Fruit fly (Drosophila melanogaster) whole organism, embryonic: ENCODE results near the gene CG4570.

Source experiments
- ATbp ChIP-seq: fragments of 200-800 bp; sonication (Bioruptor generic); optimal IDR thresholded peaks from 2 replicates; lab custom pipeline; 2017; ENCODE audit warnings: missing biosample characterization, mild to moderate bottlenecking, missing genetic modification characterization, missing genetic modification reagents
- Ada2b ChIP-seq: fragments of 200-800 bp; sonication (Bioruptor generic); IDR thresholded peaks from 2 replicates; pipeline ENCODE4 v1.3.6; 2022; ENCODE audit warnings: missing biosample characterization, missing genetic modification characterization
- Antp ChIP-seq: fragments of 200-800 bp; sonication (Bioruptor generic); optimal IDR thresholded peaks from 3 replicates; lab custom pipeline; 2016; ENCODE audit warnings: missing biosample characterization, missing genetic modification characterization
- Atf3 ChIP-seq: fragments of 200-800 bp; sonication (Bioruptor generic); optimal IDR thresholded peaks from 3 replicates; lab custom pipeline; 2016; ENCODE audit warnings: missing biosample characterization, missing genetic modification characterization
- Blimp-1 ChIP-seq: fragments of 200-800 bp; sonication (Bioruptor generic); optimal IDR thresholded peaks from 3 replicates; lab custom pipeline; 2018; ENCODE audit warnings: missing biosample characterization, missing genetic modification characterization, mild to moderate bottlenecking, moderate library complexity, missing genetic modification reagents
- CG10274 ChIP-seq: fragments of 200-800 bp; sonication (Bioruptor generic); optimal IDR thresholded peaks from 3 replicates; lab custom pipeline; 2017; ENCODE audit warnings: missing biosample characterization, mild to moderate bottlenecking, missing genetic modification characterization
- CG10462 ChIP-seq: fragments of 200-800 bp; sonication (Bioruptor generic); optimal IDR thresholded peaks from 2 replicates; lab custom pipeline; 2016; ENCODE audit warnings: missing biosample characterization, missing genetic modification characterization
- CG12104 ChIP-seq: fragments of 200-800 bp; sonication (Bioruptor generic); optimal IDR thresholded peaks from 3 replicates; lab custom pipeline; 2016; ENCODE audit warnings: missing biosample characterization, missing genetic modification characterization
- CG13123 ChIP-seq: fragments of 200-800 bp; sonication (Bioruptor generic); optimal IDR thresholded peaks from 2 replicates; lab custom pipeline; 2016; ENCODE audit warnings: missing biosample characterization, missing genetic modification characterization
- CG17359 ChIP-seq: fragments of 200-800 bp; sonication (Bioruptor generic); optimal IDR thresholded peaks from 3 replicates; lab custom pipeline; 2018; ENCODE audit warnings: missing biosample characterization, mild to moderate bottlenecking, missing genetic modification characterization, moderate library complexity
- CG2116 ChIP-seq: fragments of 200-800 bp; sonication (Bioruptor generic); optimal IDR thresholded peaks from 3 replicates; lab custom pipeline; 2018; ENCODE audit warnings: missing biosample characterization, mild to moderate bottlenecking, missing genetic modification characterization
- CG31441 ChIP-seq: fragments of 200-800 bp; sonication (Bioruptor generic); IDR thresholded peaks from 2 replicates; pipeline ENCODE4 v1.3.6; 2022; ENCODE audit warnings: missing biosample characterization, missing genetic modification characterization
- CG32767 ChIP-seq: fragments of 200-800 bp; sonication (Bioruptor generic); IDR thresholded peaks from 2 replicates; pipeline ENCODE4 v1.3.6; 2022; ENCODE audit warnings: missing biosample characterization, missing genetic modification characterization
- CG34422 ChIP-seq: fragments of 200-800 bp; sonication (Bioruptor generic); IDR thresholded peaks from 3 replicates; pipeline ENCODE4 v1.3.6; 2022; ENCODE audit warnings: missing biosample characterization, missing genetic modification characterization
- CG4360 ChIP-seq: fragments of 200-800 bp; sonication (Bioruptor generic); IDR thresholded peaks from 2 replicates; pipeline ENCODE4 v1.3.6; 2022; ENCODE audit warnings: missing biosample characterization, missing genetic modification characterization
- CG6813 ChIP-seq: fragments of 200-800 bp; sonication (Bioruptor generic); optimal IDR thresholded peaks from 2 replicates; lab custom pipeline; 2017; ENCODE audit warnings: missing biosample characterization, missing genetic modification characterization, mild to moderate bottlenecking, moderate library complexity, missing genetic modification reagents
- Drgx ChIP-seq: fragments of 200-800 bp; sonication (Bioruptor generic); IDR thresholded peaks from 2 replicates; pipeline ENCODE4 v1.3.6; 2022; ENCODE audit warnings: missing biosample characterization, missing genetic modification characterization
- Gsc ChIP-seq: fragments of 200-800 bp; sonication (Bioruptor generic); IDR thresholded peaks from 2 replicates; pipeline ENCODE4 v1.3.6; 2022; ENCODE audit warnings: missing biosample characterization, missing genetic modification characterization
- HLH3B ChIP-seq: fragments of 200-800 bp; sonication (Bioruptor generic); IDR thresholded peaks from 2 replicates; pipeline ENCODE4 v1.3.6; 2022; ENCODE audit warnings: missing biosample characterization, missing genetic modification characterization
- HLH4C ChIP-seq: fragments of 200-800 bp; sonication (Bioruptor generic); IDR thresholded peaks from 3 replicates; pipeline ENCODE4 v1.3.6; 2022; ENCODE audit warnings: missing biosample characterization, missing genetic modification characterization; ENCODE audit not compliant: partially characterized antibody
- Kr ChIP-seq: fragments of 200-800 bp; sonication (Bioruptor generic); optimal IDR thresholded peaks from 2 replicates; lab custom pipeline; 2017; ENCODE audit warnings: missing biosample characterization, mild to moderate bottlenecking, missing genetic modification characterization
- Mad ChIP-seq: fragments of 200-800 bp; sonication (Bioruptor generic); optimal IDR thresholded peaks from 2 replicates; lab custom pipeline; 2016; ENCODE audit warnings: missing biosample characterization, missing genetic modification characterization
- Med ChIP-seq: fragments of 200-800 bp; sonication (Bioruptor generic); peaks from one replicate; lab custom pipeline; 2016; ENCODE audit warnings: missing biosample characterization, missing genetic modification characterization, mild to moderate bottlenecking, inconsistent platforms, moderate library complexity
- Rfx ChIP-seq: fragments of 200-800 bp; sonication (Bioruptor generic); IDR thresholded peaks from 2 replicates; pipeline ENCODE4 v1.3.6; 2022; ENCODE audit warnings: missing biosample characterization, missing genetic modification characterization
- aop ChIP-seq: fragments of 200-800 bp; sonication (Bioruptor generic); IDR thresholded peaks from 2 replicates; pipeline ENCODE4 v1.3.6; 2022; ENCODE audit warnings: missing biosample characterization, missing genetic modification characterization
- ara ChIP-seq: fragments of 200-800 bp; sonication (Bioruptor generic); IDR thresholded peaks from 2 replicates; pipeline ENCODE4 v1.3.6; 2022; ENCODE audit warnings: missing biosample characterization, missing genetic modification characterization
- bsh ChIP-seq, 2 experiments: fragments of 200-800 bp; sonication (Bioruptor generic); optimal IDR thresholded peaks; 2 replicates each; lab custom pipeline; 2017 to 2018; ENCODE audit warnings: mild to moderate bottlenecking in 2 of 2, missing biosample characterization in 2 of 2, missing genetic modification characterization in 2 of 2, moderate library complexity in 1 of 2
- cas ChIP-seq: fragments of 200-800 bp; sonication (Bioruptor generic); IDR thresholded peaks from 2 replicates; pipeline ENCODE4 v1.3.6; 2022; ENCODE audit warnings: missing biosample characterization, missing genetic modification characterization
- cg ChIP-seq: fragments of 200-800 bp; sonication (Bioruptor generic); optimal IDR thresholded peaks from 3 replicates; lab custom pipeline; 2019; ENCODE audit warnings: missing biosample characterization, mild to moderate bottlenecking, missing genetic modification characterization, moderate library complexity
- chinmo ChIP-seq: fragments of 200-800 bp; sonication (Bioruptor generic); IDR thresholded peaks from 4 replicates; pipeline ENCODE4 v1.3.6; 2022; ENCODE audit warnings: missing biosample characterization, missing genetic modification characterization; ENCODE audit not compliant: partially characterized antibody
- disco-r ChIP-seq: fragments of 200-800 bp; sonication (Bioruptor generic); optimal IDR thresholded peaks from 2 replicates; lab custom pipeline; 2016; ENCODE audit warnings: missing biosample characterization, missing genetic modification characterization
- dmrt99B ChIP-seq: fragments of 200-800 bp; sonication (Bioruptor generic); optimal IDR thresholded peaks from 2 replicates; lab custom pipeline; 2018; ENCODE audit warnings: missing biosample characterization, mild to moderate bottlenecking, missing genetic modification characterization, moderate library complexity
- dysf ChIP-seq: fragments of 200-800 bp; sonication (Bioruptor generic); IDR thresholded peaks from 3 replicates; pipeline ENCODE4 v1.3.6; 2022; ENCODE audit warnings: missing biosample characterization, missing genetic modification characterization
- fd96Cb ChIP-seq: fragments of 200-800 bp; sonication (Bioruptor generic); optimal IDR thresholded peaks from 2 replicates; lab custom pipeline; 2018; ENCODE audit warnings: missing biosample characterization, mild to moderate bottlenecking, missing genetic modification characterization, moderate library complexity
- lmd ChIP-seq: fragments of 200-800 bp; sonication (Bioruptor generic); IDR thresholded peaks from 2 replicates; pipeline ENCODE4 v1.3.6; 2022; ENCODE audit warnings: missing biosample characterization, missing genetic modification characterization
- nmo ChIP-seq: fragments of 200-800 bp; sonication (Bioruptor generic); optimal IDR thresholded peaks from 2 replicates; lab custom pipeline; 2018; ENCODE audit warnings: missing biosample characterization, mild to moderate bottlenecking, missing genetic modification characterization, moderate library complexity
- nom ChIP-seq: fragments of 200-800 bp; sonication (Bioruptor generic); optimal IDR thresholded peaks from 2 replicates; lab custom pipeline; 2017; ENCODE audit warnings: missing biosample characterization, missing genetic modification characterization, mild to moderate bottlenecking, moderate library complexity, missing genetic modification reagents
- pnt ChIP-seq: fragments of 200-800 bp; sonication (Bioruptor generic); optimal IDR thresholded peaks from 3 replicates; lab custom pipeline; 2016; ENCODE audit warnings: missing biosample characterization, missing genetic modification characterization
- psq ChIP-seq: fragments of 200-800 bp; sonication (Bioruptor generic); optimal IDR thresholded peaks from 2 replicates; lab custom pipeline; 2017; ENCODE audit warnings: missing biosample characterization, missing genetic modification characterization
- sens ChIP-seq: fragments of 200-800 bp; sonication (Bioruptor generic); peaks from one replicate; lab custom pipeline; 2016; ENCODE audit warnings: missing biosample characterization, missing genetic modification characterization
- sim ChIP-seq: fragments of 200-800 bp; sonication (Bioruptor generic); IDR thresholded peaks from 2 replicates; pipeline ENCODE4 v1.3.6; 2022; ENCODE audit warnings: missing biosample characterization, missing genetic modification characterization
- sisA ChIP-seq: fragments of 200-800 bp; sonication (Bioruptor generic); IDR thresholded peaks from 2 replicates; pipeline ENCODE4 v1.3.6; 2022; ENCODE audit warnings: missing biosample characterization, missing genetic modification characterization
- stc ChIP-seq: fragments of 200-800 bp; sonication (Bioruptor generic); IDR thresholded peaks from 2 replicates; pipeline ENCODE4 v1.3.6; 2022; ENCODE audit warnings: missing biosample characterization, missing genetic modification characterization
- tna ChIP-seq: fragments of 200-800 bp; sonication (Bioruptor generic); IDR thresholded peaks from 2 replicates; pipeline ENCODE4 v1.3.6; 2022; ENCODE audit warnings: missing biosample characterization, missing genetic modification characterization; ENCODE audit not compliant: partially characterized antibody
- zen ChIP-seq: fragments of 200-800 bp; sonication (Bioruptor generic); optimal IDR thresholded peaks from 3 replicates; lab custom pipeline; 2018; ENCODE audit warnings: missing biosample characterization, mild to moderate bottlenecking, missing genetic modification characterization, moderate library complexity
- zfh1 ChIP-seq: fragments of 200-800 bp; sonication (Bioruptor generic); IDR thresholded peaks from 3 replicates; pipeline ENCODE4 v1.3.6; 2022; ENCODE audit warnings: missing biosample characterization, missing genetic modification characterization

Gene CG4570

DNA sequence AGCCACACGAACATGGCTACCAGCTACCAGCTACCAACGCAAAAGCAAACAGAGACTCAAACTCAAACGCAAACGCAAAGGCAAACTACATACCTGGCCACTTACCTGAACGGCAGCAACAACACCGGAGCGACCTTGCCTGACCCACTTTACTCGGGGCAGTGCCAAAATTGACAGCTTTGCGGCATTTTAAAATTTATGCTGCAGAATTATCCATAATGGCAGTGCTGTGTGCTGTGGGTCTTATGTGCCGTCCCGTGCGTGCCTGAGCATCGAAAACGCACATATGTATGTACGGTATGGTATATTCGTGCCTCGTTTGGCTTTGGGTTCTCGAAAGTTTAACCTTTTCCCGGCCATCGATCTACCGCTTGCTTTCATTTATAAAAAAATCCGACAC is 27.9 kb upstream of the CG4570 start:
- TF ChIP-seq CG6813 (GFP tag; lab: Kevin White, UChicago) (no peak), CG4360 (0 out of 2 replicates have a peak, but pooled peaks have one; percentile 21), cg (GFP tag; lab: Kevin White, UChicago) (no peak), CG13123 (GFP tag; lab: Kevin White, UChicago) (no peak), tna (GFP tag; lab: Robert Waterston, UW) (0 out of 2 replicates have a peak, but pooled peaks have one; percentile 14), chinmo (GFP tag; lab: Robert Waterston, UW) (0 out of 4 replicates have a peak, but pooled peaks have one; percentile 26), Atf3 (GFP tag; lab: Kevin White, UChicago) (no peak), HLH4C (GFP tag; lab: Robert Waterston, UW) (0 out of 3 replicates have a peak, but pooled peaks have one; percentile 21), Rfx (GFP tag; lab: Robert Waterston, UW) (no peak)
- TF ChIP-seq, all 482 proteins: peak for 4

DNA sequence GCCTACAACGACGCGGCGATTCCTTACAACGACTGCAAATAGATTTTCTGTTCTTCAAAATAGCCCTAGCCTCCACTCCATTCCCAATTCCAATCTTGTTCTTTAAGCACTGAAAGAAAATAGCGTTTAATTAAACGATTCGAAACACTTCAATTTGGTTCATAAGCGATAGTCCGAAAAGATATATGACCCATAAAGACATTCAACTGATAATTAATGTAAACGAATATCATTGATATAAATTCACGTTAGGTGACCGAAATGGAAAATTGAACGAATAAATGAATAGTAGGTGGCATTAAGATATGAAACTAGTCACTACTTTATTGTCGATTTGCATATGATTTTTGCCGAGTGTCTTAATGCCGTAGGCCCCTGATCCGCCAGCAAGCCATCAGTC is 26.9 kb upstream of the CG4570 start:
- TF ChIP-seq bsh (GFP tag; optimal IDR thresholded peaks at IDR 0.05; lab: Kevin White, UChicago) (peak in 1 of 2 experiments; percentile 40), CG32767 (GFP tag; lab: Robert Waterston, UW) (no peak), nom (GFP tag; lab: Kevin White, UChicago) (peak; percentile 11)

dm6 chr3R:10832526-10833165 is 24.0 kb upstream of the CG4570 start:
- no peak for TF ChIP-seq aop (GFP tag; lab: Robert Waterston, UW)
- no peak for TF ChIP-seq pnt
- TF ChIP-seq CG34422, result 0 out of 3 replicates have a peak, but pooled peaks have one; percentile 16
- peak; percentile 7 for TF ChIP-seq Antp (GFP tag; lab: Kevin White, UChicago)
- no peak for TF ChIP-seq disco-r (GFP tag; lab: Kevin White, UChicago)
- no peak for TF ChIP-seq CG2116 (GFP tag; lab: Kevin White, UChicago)
- TF ChIP-seq Gsc, result peak; percentile 9; the same call in 1 of the 2 replicates
- TF ChIP-seq nom (GFP tag; lab: Kevin White, UChicago), result peak; percentile 79
- TF ChIP-seq zen (tag; lab: Kevin White, UChicago), result no peak
- TF ChIP-seq CG17359 (tag; lab: Kevin White, UChicago), result peak; percentile 8
- peak; percentile 7 for TF ChIP-seq nmo (GFP tag; lab: Kevin White, UChicago)
- no peak for TF ChIP-seq psq (GFP tag; lab: Kevin White, UChicago)
- TF ChIP-seq dysf (GFP tag; lab: Robert Waterston, UW), result 0 out of 3 replicates have a peak, but pooled peaks have one; percentile 40
- peak; percentile 59 for TF ChIP-seq Med
- TF ChIP-seq sens (GFP tag; lab: Kevin White, UChicago), result peak; percentile 45
- TF ChIP-seq Kr (GFP tag; lab: Kevin White, UChicago), result no peak
- TF ChIP-seq sim (GFP tag; lab: Robert Waterston, UW), result peak; percentile 38; the same call in 1 of the 2 replicates
- 0 out of 2 replicates have a peak, but pooled peaks have one; percentile 14 for TF ChIP-seq Ada2b
- peak; percentile 56 for TF ChIP-seq sisA (GFP tag; lab: Robert Waterston, UW)
- no peak for TF ChIP-seq CG10462 (GFP tag; lab: Kevin White, UChicago)
- TF ChIP-seq cas (GFP tag; lab: Robert Waterston, UW), result no peak
- TF ChIP-seq fd96Cb, result peak; percentile 27
- TF ChIP-seq lmd (GFP tag; lab: Robert Waterston, UW), result peak; percentile 24; the same call in 1 of the 2 replicates
- TF ChIP-seq CG31441 (GFP tag; lab: Robert Waterston, UW), result peak; percentile 42; the same call in 1 of the 2 replicates
- TF ChIP-seq Blimp-1, result peak; percentile 17
- TF ChIP-seq ATbp (GFP tag; lab: Kevin White, UChicago), result peak; percentile 1
- TF ChIP-seq dmrt99B (tag; lab: Kevin White, UChicago), result peak; percentile 42
- TF ChIP-seq ara, result peak; percentile 38; the same call in 1 of the 2 replicates
- TF ChIP-seq CG12104 (GFP tag; lab: Kevin White, UChicago), result no peak
- TF ChIP-seq zfh1 (GFP tag; lab: Robert Waterston, UW), result peak; percentile 55; the same call in 1 of the 3 replicates
- no peak for TF ChIP-seq stc
- TF ChIP-seq Drgx (GFP tag; lab: Robert Waterston, UW), result peak; percentile 96
- no peak for TF ChIP-seq Mad
- no peak for TF ChIP-seq CG10274 (GFP tag; lab: Kevin White, UChicago)
- TF ChIP-seq HLH3B (GFP tag; lab: Robert Waterston, UW), result peak; percentile 40; the same call in 1 of the 2 replicates
